Worm (Caenorhabditis elegans): ENCODE measurements around the gene M162.5.

DNA sequence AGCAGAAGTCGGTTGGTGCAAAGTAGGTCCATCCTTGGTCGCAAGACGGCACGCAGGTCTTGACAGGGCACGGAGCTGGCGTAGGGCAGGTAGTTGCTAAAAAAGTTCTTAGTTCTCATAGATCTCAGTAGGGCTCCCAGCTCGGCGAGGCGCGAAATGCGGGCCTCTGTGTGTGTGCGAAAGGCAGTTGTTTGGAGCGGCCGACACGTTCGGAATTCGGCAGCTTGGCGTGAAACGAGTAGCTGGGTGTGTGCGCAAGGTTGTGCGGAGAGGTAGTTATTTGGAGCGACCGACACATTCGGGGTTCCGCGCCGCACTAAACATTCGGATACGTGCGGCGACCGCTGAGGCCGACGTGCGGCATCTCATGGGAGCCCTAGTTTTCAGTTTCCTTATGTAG is 8.0 kb upstream of the M162.5 start:
- TF ChIP-seq skn-1 (tag; optimal IDR thresholded peaks at IDR 0.05): no peak
- no peak for TF ChIP-seq ceh-82 (tag; optimal IDR thresholded peaks at IDR 0.05)
- no peak for TF ChIP-seq nhr-11 (tag; optimal IDR thresholded peaks at IDR 0.05)
- TF ChIP-seq F13H6.1 (tag; optimal IDR thresholded peaks at IDR 0.05): no peak
- no peak for TF ChIP-seq mab-5 (tag; optimal IDR thresholded peaks at IDR 0.05)
- TF ChIP-seq lsy-2 (tag; optimal IDR thresholded peaks at IDR 0.05): no peak
- no peak for TF ChIP-seq zag-1 (tag; optimal IDR thresholded peaks at IDR 0.05)
- TF ChIP-seq elt-3 (tag; optimal IDR thresholded peaks at IDR 0.05): no peak
- no peak for TF ChIP-seq R02D3.7 (tag; optimal IDR thresholded peaks at IDR 0.05)
- TF ChIP-seq ztf-4 (tag; optimal IDR thresholded peaks at IDR 0.05): no peak

Data from whole organism, L2 larva.